Fruit fly (Drosophila melanogaster) whole organism, prepupa: ENCODE measurements around the gene Gbp3.

Experiments
- Blimp-1 ChIP-seq: fragments of 200-800 bp; sonication (Bioruptor generic); optimal IDR thresholded peaks from 3 replicates; lab custom pipeline; 2017; ENCODE audit warnings: missing biosample characterization, missing genetic modification characterization, mild to moderate bottlenecking, moderate library complexity, missing genetic modification reagents
- CG10631 ChIP-seq: fragments of 200-800 bp; sonication (Bioruptor generic); optimal IDR thresholded peaks from 2 replicates; lab custom pipeline; 2016; ENCODE audit warnings: missing biosample characterization, missing genetic modification characterization
- CG10669 ChIP-seq: fragments of 200-800 bp; sonication (Bioruptor generic); optimal IDR thresholded peaks from 3 replicates; lab custom pipeline; 2018; ENCODE audit warnings: missing biosample characterization, mild to moderate bottlenecking, missing genetic modification characterization, moderate library complexity
- CG11294 ChIP-seq: fragments of 200-800 bp; sonication (Bioruptor generic); IDR thresholded peaks from 2 replicates; pipeline ENCODE4 v1.3.6; 2022; ENCODE audit warnings: missing biosample characterization, missing genetic modification characterization
- CG11762 ChIP-seq: fragments of 200-800 bp; sonication (Bioruptor generic); optimal IDR thresholded peaks from 3 replicates; lab custom pipeline; 2016; ENCODE audit warnings: missing biosample characterization, missing genetic modification characterization; ENCODE audit not compliant: insufficient read depth
- CG11902 ChIP-seq: fragments of 200-800 bp; sonication (Bioruptor generic); optimal IDR thresholded peaks from 3 replicates; lab custom pipeline; 2016; ENCODE audit warnings: missing biosample characterization, missing genetic modification characterization
- CG15336 ChIP-seq: fragments of 200-800 bp; sonication (Bioruptor generic); IDR thresholded peaks from 2 replicates; pipeline ENCODE4 v1.3.6; 2022; ENCODE audit warnings: missing biosample characterization, missing genetic modification characterization
- CG1621 ChIP-seq: fragments of 200-800 bp; sonication (Bioruptor generic); optimal IDR thresholded peaks from 3 replicates; lab custom pipeline; 2018; ENCODE audit warnings: missing biosample characterization, mild to moderate bottlenecking, missing genetic modification characterization
- CG16779 ChIP-seq: fragments of 200-800 bp; sonication (Bioruptor generic); optimal IDR thresholded peaks from 3 replicates; lab custom pipeline; 2017; ENCODE audit warnings: missing biosample characterization, mild to moderate bottlenecking, missing genetic modification characterization
- CG3032 ChIP-seq: fragments of 200-800 bp; optimal IDR thresholded peaks from 2 replicates; lab custom pipeline; 2019; ENCODE audit warnings: missing biosample characterization, mild to moderate bottlenecking, missing genetic modification characterization, moderate library complexity
- CG32006 ChIP-seq: fragments of 200-800 bp; sonication (Bioruptor generic); optimal IDR thresholded peaks from 3 replicates; lab custom pipeline; 2017; ENCODE audit warnings: missing biosample characterization, mild to moderate bottlenecking, missing genetic modification characterization
- CG34406 ChIP-seq: fragments of 200-800 bp; sonication (Bioruptor generic); optimal IDR thresholded peaks from 3 replicates; lab custom pipeline; 2016; ENCODE audit warnings: missing biosample characterization, missing genetic modification characterization
- CG4318 ChIP-seq: fragments of 200-800 bp; sonication (Bioruptor generic); optimal IDR thresholded peaks from 3 replicates; lab custom pipeline; 2017; ENCODE audit warnings: missing biosample characterization, mild to moderate bottlenecking, missing genetic modification characterization
- CG6163 ChIP-seq: fragments of 200-800 bp; sonication (Bioruptor generic); IDR thresholded peaks from 3 replicates; pipeline ENCODE4 v1.3.6; 2022; ENCODE audit warnings: missing biosample characterization, missing genetic modification characterization
- CG6276 ChIP-seq: fragments of 200-800 bp; sonication (Bioruptor generic); optimal IDR thresholded peaks from 2 replicates; lab custom pipeline; 2017; ENCODE audit warnings: missing biosample characterization, mild to moderate bottlenecking, missing genetic modification characterization
- CG6792 ChIP-seq: fragments of 200-800 bp; sonication (Bioruptor generic); optimal IDR thresholded peaks from 3 replicates; lab custom pipeline; 2016; ENCODE audit warnings: missing biosample characterization, missing genetic modification characterization
- CG6854 ChIP-seq: fragments of 200-800 bp; sonication (Bioruptor generic); optimal IDR thresholded peaks from 2 replicates; lab custom pipeline; 2017; ENCODE audit warnings: missing biosample characterization, mild to moderate bottlenecking, missing genetic modification characterization
- CG7368 ChIP-seq: fragments of 200-800 bp; sonication (Bioruptor generic); optimal IDR thresholded peaks from 3 replicates; lab custom pipeline; 2016; ENCODE audit warnings: missing biosample characterization, missing genetic modification characterization
- CG8119 ChIP-seq: fragments of 200-800 bp; sonication (Bioruptor generic); IDR thresholded peaks from 3 replicates; pipeline ENCODE4 v1.3.6; 2022; ENCODE audit warnings: missing biosample characterization, missing genetic modification characterization
- CG8319 ChIP-seq: fragments of 200-800 bp; sonication (Bioruptor generic); optimal IDR thresholded peaks from 3 replicates; lab custom pipeline; 2016; ENCODE audit warnings: missing biosample characterization, missing genetic modification characterization
- CG8632 ChIP-seq: fragments of 200-800 bp; sonication (Bioruptor generic); optimal IDR thresholded peaks from 3 replicates; lab custom pipeline; 2016; ENCODE audit warnings: missing biosample characterization, missing genetic modification characterization
- CG9139 ChIP-seq: fragments of 200-800 bp; sonication (Bioruptor generic); optimal IDR thresholded peaks from 3 replicates; lab custom pipeline; 2017; ENCODE audit warnings: missing biosample characterization, mild to moderate bottlenecking, missing genetic modification characterization
- Eip75B ChIP-seq: fragments of 200-800 bp; sonication (Bioruptor generic); optimal IDR thresholded peaks from 3 replicates; lab custom pipeline; 2016; ENCODE audit warnings: missing biosample characterization, missing genetic modification characterization
- Eip78C ChIP-seq: fragments of 200-800 bp; sonication (Bioruptor generic); peaks from one replicate; lab custom pipeline; 2016; ENCODE audit warnings: missing biosample characterization, missing genetic modification characterization
- Eip93F ChIP-seq: fragments of 200-800 bp; sonication (Bioruptor generic); optimal IDR thresholded peaks from 2 replicates; lab custom pipeline; 2016; ENCODE audit warnings: missing biosample characterization, mild to moderate bottlenecking, missing genetic modification characterization
- Ets21C ChIP-seq: fragments of 200-800 bp; sonication (Bioruptor generic); optimal IDR thresholded peaks from 3 replicates; lab custom pipeline; 2016; ENCODE audit warnings: missing biosample characterization, missing genetic modification characterization
- Ets96B ChIP-seq: fragments of 200-800 bp; optimal IDR thresholded peaks from 2 replicates; lab custom pipeline; 2019; ENCODE audit warnings: missing biosample characterization, mild to moderate bottlenecking, missing genetic modification characterization, moderate library complexity
- Gug ChIP-seq: fragments of 200-800 bp; sonication (Bioruptor generic); IDR thresholded peaks from 2 replicates; pipeline ENCODE4 v1.3.6; 2022; ENCODE audit warnings: missing biosample characterization, missing genetic modification characterization
- Hr38 ChIP-seq: sonication (Bioruptor generic); optimal IDR thresholded peaks from 2 replicates; lab custom pipeline; 2016; ENCODE audit warnings: missing biosample characterization, missing genetic modification characterization
- Hr39 ChIP-seq: fragments of 200-800 bp; sonication (Bioruptor generic); optimal IDR thresholded peaks from 2 replicates; lab custom pipeline; 2016; ENCODE audit warnings: missing biosample characterization, missing genetic modification characterization
- Lpt ChIP-seq: fragments of 200-800 bp; sonication (Bioruptor generic); optimal IDR thresholded peaks from 3 replicates; lab custom pipeline; 2016; ENCODE audit warnings: missing biosample characterization, missing genetic modification characterization
- Met ChIP-seq: fragments of 200-800 bp; sonication (Bioruptor generic); optimal IDR thresholded peaks from 3 replicates; lab custom pipeline; 2016; ENCODE audit warnings: missing biosample characterization, missing genetic modification characterization
- OdsH ChIP-seq: fragments of 200-800 bp; sonication (Bioruptor generic); optimal IDR thresholded peaks from 3 replicates; lab custom pipeline; 2016; ENCODE audit warnings: missing biosample characterization, missing genetic modification characterization
- Smox ChIP-seq: fragments of 200-800 bp; sonication (Bioruptor generic); optimal IDR thresholded peaks from 3 replicates; lab custom pipeline; 2016; ENCODE audit warnings: missing biosample characterization, missing genetic modification characterization
- Sox102F ChIP-seq: fragments of 200-800 bp; sonication (Bioruptor generic); optimal IDR thresholded peaks from 2 replicates; lab custom pipeline; 2016; ENCODE audit warnings: missing biosample characterization, mild to moderate bottlenecking, missing genetic modification characterization
- Sox14 ChIP-seq: fragments of 200-800 bp; sonication (Bioruptor generic); optimal IDR thresholded peaks from 3 replicates; lab custom pipeline; 2016; ENCODE audit warnings: missing biosample characterization, missing genetic modification characterization
- Sox15 ChIP-seq: fragments of 200-800 bp; sonication (Bioruptor generic); optimal IDR thresholded peaks from 3 replicates; lab custom pipeline; 2016; ENCODE audit warnings: missing biosample characterization, missing genetic modification characterization
- achi ChIP-seq: fragments of 200-800 bp; sonication (Bioruptor generic); optimal IDR thresholded peaks from 3 replicates; lab custom pipeline; 2016; ENCODE audit warnings: missing biosample characterization, missing genetic modification characterization
- acj6 ChIP-seq: fragments of 200-800 bp; sonication (Bioruptor generic); optimal IDR thresholded peaks from 3 replicates; lab custom pipeline; 2016; ENCODE audit warnings: missing biosample characterization, missing genetic modification characterization
- cyc ChIP-seq: fragments of 200-800 bp; sonication (Bioruptor generic); optimal IDR thresholded peaks from 3 replicates; lab custom pipeline; 2016; ENCODE audit warnings: missing biosample characterization, missing genetic modification characterization
- dsx ChIP-seq: fragments of 200-800 bp; optimal IDR thresholded peaks from 3 replicates; lab custom pipeline; 2019; ENCODE audit warnings: missing biosample characterization, mild to moderate bottlenecking, missing genetic modification characterization, moderate library complexity; ENCODE audit not compliant: poor library complexity, severe bottlenecking
- eg ChIP-seq: fragments of 200-800 bp; sonication (Bioruptor generic); IDR thresholded peaks from 3 replicates; pipeline ENCODE4 v1.3.6; 2022; ENCODE audit warnings: missing biosample characterization, missing genetic modification characterization
- esn ChIP-seq: fragments of 200-800 bp; sonication (Bioruptor generic); optimal IDR thresholded peaks from 2 replicates; lab custom pipeline; 2016; ENCODE audit warnings: missing biosample characterization, mild to moderate bottlenecking, missing genetic modification characterization, moderate library complexity
- fd85E ChIP-seq: fragments of 200-800 bp; sonication (Bioruptor generic); optimal IDR thresholded peaks from 3 replicates; lab custom pipeline; 2016; ENCODE audit warnings: missing biosample characterization, missing genetic modification characterization
- fkh ChIP-seq: fragments of 200-800 bp; sonication (Bioruptor generic); optimal IDR thresholded peaks from 3 replicates; lab custom pipeline; 2017; ENCODE audit warnings: missing biosample characterization, mild to moderate bottlenecking, missing genetic modification characterization, moderate library complexity
- lz ChIP-seq: fragments of 200-800 bp; sonication (Bioruptor generic); optimal IDR thresholded peaks from 3 replicates; lab custom pipeline; 2016; ENCODE audit warnings: missing biosample characterization, missing genetic modification characterization
- net ChIP-seq: fragments of 200-800 bp; sonication (Bioruptor generic); optimal IDR thresholded peaks from 3 replicates; lab custom pipeline; 2016; ENCODE audit warnings: missing biosample characterization, missing genetic modification characterization
- pdm3 ChIP-seq: fragments of 200-800 bp; sonication (Bioruptor generic); optimal IDR thresholded peaks from 3 replicates; lab custom pipeline; 2016; ENCODE audit warnings: missing biosample characterization, missing genetic modification characterization
- salr ChIP-seq, 2 experiments: fragments of 200-800 bp; sonication (Bioruptor generic); optimal IDR thresholded peaks; 3 replicates each; lab custom pipeline; 2016 to 2018; ENCODE audit warnings: missing biosample characterization in 2 of 2, missing genetic modification characterization in 2 of 2, mild to moderate bottlenecking in 1 of 2
- spab ChIP-seq: fragments of 200-800 bp; sonication (Bioruptor generic); optimal IDR thresholded peaks from 2 replicates; lab custom pipeline; 2017; ENCODE audit warnings: missing biosample characterization, mild to moderate bottlenecking, missing genetic modification characterization, missing genetic modification reagents
- ss ChIP-seq, 2 experiments: fragments of 200-800 bp; sonication (Bioruptor generic); optimal IDR thresholded peaks; 2 replicates in 1 of 2; 3 replicates in 1 of 2; lab custom pipeline; 2017 to 2018; ENCODE audit warnings: mild to moderate bottlenecking in 2 of 2, missing biosample characterization in 2 of 2, missing genetic modification characterization in 2 of 2, moderate library complexity in 1 of 2
- vri ChIP-seq: fragments of 200-800 bp; sonication (Bioruptor generic); optimal IDR thresholded peaks from 3 replicates; lab custom pipeline; 2016; ENCODE audit warnings: missing biosample characterization, mild to moderate bottlenecking, missing genetic modification characterization

Gene Gbp3

dm6 chr3R:23009480-23010115 lies 32.5 kb downstream of the Gbp3 start:
- TF ChIP-seq Smox (GFP tag; lab: Kevin White, UChicago) = no peak
- TF ChIP-seq CG8119 (GFP tag; lab: Robert Waterston, UW) = peak; percentile 82
- no peak for TF ChIP-seq Eip75B (GFP tag; lab: Kevin White, UChicago)
- TF ChIP-seq Sox15 (GFP tag; lab: Kevin White, UChicago) = no peak
- TF ChIP-seq fd85E (GFP tag; lab: Kevin White, UChicago) = no peak
- TF ChIP-seq CG11762 = no peak
- TF ChIP-seq Sox14 (GFP tag; lab: Kevin White, UChicago) = no peak
- TF ChIP-seq eg = peak; percentile 79
- no peak for TF ChIP-seq Met (GFP tag; lab: Kevin White, UChicago)
- TF ChIP-seq Ets21C (GFP tag; lab: Kevin White, UChicago) = no peak
- TF ChIP-seq CG6854 (GFP tag; lab: Kevin White, UChicago) = no peak
- no peak for TF ChIP-seq ss (GFP tag; optimal IDR thresholded peaks at IDR 0.05; lab: Kevin White, UChicago)
- peak in 1 of 2 experiments; percentile 14 for TF ChIP-seq salr (GFP tag; optimal IDR thresholded peaks at IDR 0.05; lab: Kevin White, UChicago)
- TF ChIP-seq Eip78C = peak; percentile 56
- TF ChIP-seq Sox102F (GFP tag; lab: Kevin White, UChicago) = no peak
- TF ChIP-seq Hr38 (GFP tag; lab: Kevin White, UChicago) = no peak
- no peak for TF ChIP-seq CG7368 (GFP tag; lab: Kevin White, UChicago)
- peak; percentile 46 for TF ChIP-seq CG6276 (GFP tag; lab: Kevin White, UChicago)
- no peak for TF ChIP-seq cyc
- no peak for TF ChIP-seq pdm3 (GFP tag; lab: Kevin White, UChicago)
- peak; percentile 35 for TF ChIP-seq OdsH (GFP tag; lab: Kevin White, UChicago)
- no peak for TF ChIP-seq Ets96B (tag; lab: Kevin White, UChicago)
- peak; percentile 57 for TF ChIP-seq CG32006 (GFP tag; lab: Kevin White, UChicago)
- no peak for TF ChIP-seq acj6
- TF ChIP-seq CG10631 = no peak
- no peak for TF ChIP-seq vri (GFP tag; lab: Kevin White, UChicago)
- peak; percentile 37 for TF ChIP-seq CG11294
- no peak for TF ChIP-seq lz
- TF ChIP-seq CG8319 = no peak
- TF ChIP-seq CG4318 (GFP tag; lab: Kevin White, UChicago) = no peak
- no peak for TF ChIP-seq esn (GFP tag; lab: Kevin White, UChicago)
- no peak for TF ChIP-seq CG10669 (GFP tag; lab: Kevin White, UChicago)
- TF ChIP-seq net (GFP tag; lab: Kevin White, UChicago) = no peak
- TF ChIP-seq Eip93F (GFP tag; lab: Kevin White, UChicago) = no peak
- TF ChIP-seq CG11902 (GFP tag; lab: Kevin White, UChicago) = no peak
- TF ChIP-seq dsx (GFP tag; lab: Kevin White, UChicago) = no peak
- TF ChIP-seq fkh = no peak
- TF ChIP-seq Hr39 = no peak
- peak; percentile 78 for TF ChIP-seq CG6163 (GFP tag; lab: Robert Waterston, UW)
- no peak for TF ChIP-seq CG3032
- TF ChIP-seq Gug (GFP tag; lab: Robert Waterston, UW) = peak; percentile 49; the same call in 1 of the 2 replicates
- TF ChIP-seq CG34406 (GFP tag; lab: Kevin White, UChicago) = no peak
- no peak; the same call in 1 of the 2 replicates for TF ChIP-seq CG15336 (GFP tag; lab: Robert Waterston, UW)
- TF ChIP-seq CG16779 = no peak
- TF ChIP-seq Blimp-1 (GFP tag; lab: Kevin White, UChicago) = no peak
- no peak for TF ChIP-seq CG9139 (GFP tag; lab: Kevin White, UChicago)
- no peak for TF ChIP-seq spab (GFP tag; lab: Kevin White, UChicago)
- no peak for TF ChIP-seq CG8632 (GFP tag; lab: Kevin White, UChicago)
- peak; percentile 17 for TF ChIP-seq achi (GFP tag; lab: Kevin White, UChicago)
- TF ChIP-seq CG6792 (GFP tag; lab: Kevin White, UChicago) = no peak
- peak; percentile 43 for TF ChIP-seq Lpt (GFP tag; lab: Kevin White, UChicago)
- TF ChIP-seq CG1621 = no peak
